Fruit fly (Drosophila melanogaster): Measurements from ENCODE around the gene Lsp2.

The Lsp2 gene

dm6 chr3L:12112967-12113366, 16.2 kb upstream of the Lsp2 start (continued):
- TF ChIP-seq Ets96B (tag; optimal IDR thresholded peaks at IDR 0.05) (peak; percentile 57), Hr39 (GFP tag; optimal IDR thresholded peaks at IDR 0.05) (no peak), CG6276 (GFP tag; optimal IDR thresholded peaks at IDR 0.05) (peak; percentile 16), esn (GFP tag; optimal IDR thresholded peaks at IDR 0.05) (no peak), Hr38 (GFP tag; optimal IDR thresholded peaks at IDR 0.05) (no peak), CG11902 (GFP tag; optimal IDR thresholded peaks at IDR 0.05) (no peak), fd59A (GFP tag; optimal IDR thresholded peaks at IDR 0.05) (peak; percentile 7), eg (GFP tag; IDR thresholded peaks at IDR 0.05) (0 out of 3 replicates have a peak, but pooled peaks have one; percentile 22), spab (GFP tag; optimal IDR thresholded peaks at IDR 0.05) (peak; percentile 22), CG6163 (GFP tag; IDR thresholded peaks at IDR 0.05) (0 out of 3 replicates have a peak, but pooled peaks have one; percentile 26), CG3919 (GFP tag; optimal IDR thresholded peaks at IDR 0.05) (peak; percentile 13)

dm6 chr3L:12113589-12113988, 15.6 kb upstream of the Lsp2 start:
- peak; percentile 13 for TF ChIP-seq pdm3 (GFP tag; optimal IDR thresholded peaks at IDR 0.05)
- peak; percentile 45 for TF ChIP-seq CG3032 (tag; optimal IDR thresholded peaks at IDR 0.05)
- TF ChIP-seq CG3919 (GFP tag; optimal IDR thresholded peaks at IDR 0.05): no peak
- TF ChIP-seq CG6854 (GFP tag; optimal IDR thresholded peaks at IDR 0.05): peak; percentile 3
- TF ChIP-seq CG15336 (GFP tag; IDR thresholded peaks at IDR 0.05): no peak
- peak; percentile 59 for TF ChIP-seq Ets96B (tag; optimal IDR thresholded peaks at IDR 0.05)
- no peak for TF ChIP-seq Hr39 (GFP tag; optimal IDR thresholded peaks at IDR 0.05)
- peak; percentile 75 for TF ChIP-seq Eip78C (GFP tag)
- no peak for TF ChIP-seq lz (GFP tag; optimal IDR thresholded peaks at IDR 0.05)
- TF ChIP-seq CG6163 (GFP tag; IDR thresholded peaks at IDR 0.05): 0 out of 3 replicates have a peak, but pooled peaks have one; percentile 40
- no peak for TF ChIP-seq CG32006 (GFP tag; optimal IDR thresholded peaks at IDR 0.05)
- TF ChIP-seq CG9139 (GFP tag; optimal IDR thresholded peaks at IDR 0.05): no peak
- TF ChIP-seq esn (GFP tag; optimal IDR thresholded peaks at IDR 0.05): no peak
- TF ChIP-seq CG11762 (GFP tag; optimal IDR thresholded peaks at IDR 0.05; ENCODE audit: insufficient read depth): no peak
- no peak for TF ChIP-seq CG4318 (GFP tag; optimal IDR thresholded peaks at IDR 0.05)
- TF ChIP-seq topi (GFP tag; optimal IDR thresholded peaks at IDR 0.05): no peak

- TF ChIP-seq CG15336 (GFP tag; IDR thresholded peaks at IDR 0.05): peak; percentile 91
- peak; percentile 82 for TF ChIP-seq CG6808 (GFP tag; optimal IDR thresholded peaks at IDR 0.05)
- peak; percentile 81 for TF ChIP-seq OdsH (GFP tag; optimal IDR thresholded peaks at IDR 0.05)
- peak; percentile 87 for TF ChIP-seq CG6792 (GFP tag; optimal IDR thresholded peaks at IDR 0.05)
- peak; percentile 85 for TF ChIP-seq Gug (GFP tag; IDR thresholded peaks at IDR 0.05)
- TF ChIP-seq Eip93F (GFP tag; optimal IDR thresholded peaks at IDR 0.05): peak; percentile 55
- TF ChIP-seq net (GFP tag; optimal IDR thresholded peaks at IDR 0.05): peak; percentile 78
- peak; percentile 88 for TF ChIP-seq dsx (GFP tag; optimal IDR thresholded peaks at IDR 0.05; ENCODE audit: poor library complexity, severe bottlenecking)
- TF ChIP-seq Hr39 (GFP tag; optimal IDR thresholded peaks at IDR 0.05): peak; percentile 76
- peak; percentile 91 for TF ChIP-seq CG8119 (GFP tag; IDR thresholded peaks at IDR 0.05)
- TF ChIP-seq CG10631 (GFP tag; optimal IDR thresholded peaks at IDR 0.05): peak; percentile 82
- TF ChIP-seq CG16779 (tag; optimal IDR thresholded peaks at IDR 0.05): peak; percentile 57
- peak; percentile 74 for TF ChIP-seq CG31627 (GFP tag; optimal IDR thresholded peaks at IDR 0.05)
- TF ChIP-seq svp (GFP tag): peak; percentile 93
- TF ChIP-seq vri (GFP tag; optimal IDR thresholded peaks at IDR 0.05): peak; percentile 64
- peak; percentile 70 for TF ChIP-seq CG11762 (GFP tag; optimal IDR thresholded peaks at IDR 0.05; ENCODE audit: insufficient read depth)
- peak; percentile 52 for TF ChIP-seq Blimp-1 (GFP tag; optimal IDR thresholded peaks at IDR 0.05)
- peak; percentile 72 for TF ChIP-seq CG11902 (GFP tag; optimal IDR thresholded peaks at IDR 0.05)
- TF ChIP-seq pdm3 (GFP tag; optimal IDR thresholded peaks at IDR 0.05): peak; percentile 82
- peak; percentile 77 for TF ChIP-seq CG34406 (GFP tag; optimal IDR thresholded peaks at IDR 0.05)
- peak; percentile 71 for TF ChIP-seq CG11294 (GFP tag; IDR thresholded peaks at IDR 0.05)
- TF ChIP-seq CG32006 (GFP tag; optimal IDR thresholded peaks at IDR 0.05): peak; percentile 83
- TF ChIP-seq CG1621 (tag; optimal IDR thresholded peaks at IDR 0.05): peak; percentile 75
- peak; percentile 73 for TF ChIP-seq CG8632 (GFP tag; optimal IDR thresholded peaks at IDR 0.05)
- peak; percentile 66 for TF ChIP-seq fd59A (GFP tag; optimal IDR thresholded peaks at IDR 0.05)
- peak; percentile 87 for TF ChIP-seq Met (GFP tag; optimal IDR thresholded peaks at IDR 0.05)
- TF ChIP-seq CG9139 (GFP tag; optimal IDR thresholded peaks at IDR 0.05): peak; percentile 71
- peak; percentile 81 for TF ChIP-seq Smox (GFP tag; optimal IDR thresholded peaks at IDR 0.05)
- peak; percentile 80 for TF ChIP-seq achi (GFP tag; optimal IDR thresholded peaks at IDR 0.05)
- TF ChIP-seq Lpt (GFP tag; optimal IDR thresholded peaks at IDR 0.05): peak; percentile 71
- peak; percentile 85 for TF ChIP-seq Eip75B (GFP tag; optimal IDR thresholded peaks at IDR 0.05)
- TF ChIP-seq CG4318 (GFP tag; optimal IDR thresholded peaks at IDR 0.05): peak; percentile 58
- no peak for TF ChIP-seq Hr38 (GFP tag; optimal IDR thresholded peaks at IDR 0.05)
- peak; percentile 37 to 76 for TF ChIP-seq salr (GFP tag; optimal IDR thresholded peaks at IDR 0.05)
These were observed 15.0 kb upstream of the Lsp2 start for dm6 chr3L:12114188-12114587.

Measured in whole organism, prepupa.